Worm (Caenorhabditis elegans) whole organism, L4 larva: ENCODE results near the gene nhr-182.
A peak's percentile ranks its signal among the peaks of the same experiment; 100 is the strongest.

ENCODE experiments used
- F49E8.2 ChIP-seq: sonication (generic microtip); optimal IDR thresholded peaks from 2 replicates; lab custom pipeline; 2016; ENCODE audit warnings: missing compliant biosample characterization, mild to moderate bottlenecking, missing genetic modification characterization, borderline replicate concordance
- T26A8.4 ChIP-seq: fragments of 200-800 bp; sonication (Bioruptor generic); IDR thresholded peaks from 2 replicates; pipeline ENCODE4 v1.3.6; 2022; ENCODE audit warnings: missing genetic modification characterization, missing compliant biosample characterization
- Y105C5A.15 ChIP-seq: fragments of 200-800 bp; sonication (Bioruptor generic); IDR thresholded peaks from 2 replicates; pipeline ENCODE4 v1.3.6; 2022; ENCODE audit warnings: missing genetic modification characterization, missing compliant biosample characterization
- Y75B8A.6 ChIP-seq: fragments of 200-800 bp; sonication (Bioruptor generic); IDR thresholded peaks from 2 replicates; pipeline ENCODE4 v1.3.6; 2022; ENCODE audit warnings: missing genetic modification reagents, missing genetic modification characterization, missing compliant biosample characterization
- ama-1 ChIP-seq: fragments of 150-350 bp; optimal IDR thresholded peaks from 2 replicates; lab custom pipeline; 2014; ENCODE audit warnings: inconsistent platforms, mixed read lengths
- ceh-20 ChIP-seq: fragments of 200-800 bp; sonication (Bioruptor generic); IDR thresholded peaks from 2 replicates; pipeline ENCODE4 v1.3.6; 2022; ENCODE audit warnings: missing genetic modification reagents, missing genetic modification characterization, missing compliant biosample characterization
- ceh-32 ChIP-seq: sonication (generic microtip); optimal IDR thresholded peaks from 2 replicates; lab custom pipeline; 2016; ENCODE audit warnings: mild to moderate bottlenecking, missing genetic modification characterization, missing compliant biosample characterization; ENCODE audit not compliant: poor library complexity
- ceh-82 ChIP-seq: sonication (generic microtip); optimal IDR thresholded peaks from 2 replicates; lab custom pipeline; 2017; ENCODE audit warnings: missing biosample characterization, missing genetic modification characterization
- ces-1 ChIP-seq: fragments of 150-350 bp; sonication (generic microtip); optimal IDR thresholded peaks from 4 replicates; lab custom pipeline; 2014; ENCODE audit warnings: missing biosample characterization, missing genetic modification reagents, missing genetic modification characterization
- daf-12 ChIP-seq: fragments of 150-350 bp; optimal IDR thresholded peaks from 2 replicates; lab custom pipeline; 2014; ENCODE audit warnings: missing biosample characterization, missing genetic modification reagents, missing genetic modification characterization
- daf-16 ChIP-seq, 3 experiments: sonication (generic microtip); optimal IDR thresholded peaks; 2 replicates each; lab custom pipeline; 2016 to 2017; ENCODE audit warnings: missing genetic modification characterization in 3 of 3, missing genetic modification reagents in 3 of 3, mild to moderate bottlenecking in 2 of 3, missing compliant biosample characterization in 2 of 3, missing biosample characterization in 1 of 3, moderate library complexity in 1 of 3
- daf-19 ChIP-seq: fragments of 200-800 bp; sonication (Bioruptor generic); conservative IDR thresholded peaks from 2 replicates; pipeline ENCODE4 v1.3.6; 2022; ENCODE audit warnings: missing genetic modification characterization, missing compliant biosample characterization
- dmd-6 ChIP-seq: fragments of 200-800 bp; sonication (Bioruptor generic); IDR thresholded peaks from 2 replicates; pipeline ENCODE4 v1.3.6; 2022; ENCODE audit warnings: missing genetic modification reagents, missing genetic modification characterization, missing compliant biosample characterization
- dmd-8 ChIP-seq: fragments of 200-800 bp; sonication (Bioruptor generic); IDR thresholded peaks from 2 replicates; pipeline ENCODE4 v1.3.6; 2022; ENCODE audit warnings: missing genetic modification characterization, missing compliant biosample characterization
- dpl-1 ChIP-seq: fragments of 150-350 bp; optimal IDR thresholded peaks from 2 replicates; lab custom pipeline; 2014; ENCODE audit warnings: missing biosample characterization, missing genetic modification reagents, missing genetic modification characterization
- dve-1 ChIP-seq: sonication (generic microtip); optimal IDR thresholded peaks from 2 replicates; lab custom pipeline; 2017; ENCODE audit warnings: antibody characterized with exemption, mild to moderate bottlenecking, missing genetic modification characterization, missing compliant biosample characterization; ENCODE audit not compliant: insufficient read depth
- fkh-10 ChIP-seq: fragments of 150-350 bp; optimal IDR thresholded peaks from 2 replicates; lab custom pipeline; 2014; ENCODE audit warnings: missing biosample characterization, missing genetic modification reagents, missing genetic modification characterization
- fos-1 ChIP-seq: fragments of 150-350 bp; optimal IDR thresholded peaks from 2 replicates; lab custom pipeline; 2014; ENCODE audit warnings: missing biosample characterization, missing genetic modification characterization
- hlh-11 ChIP-seq: fragments of 200-800 bp; sonication (Bioruptor generic); optimal IDR thresholded peaks from 2 replicates; lab custom pipeline; 2018; ENCODE audit warnings: mild to moderate bottlenecking, missing genetic modification characterization, missing compliant biosample characterization
- hlh-30 ChIP-seq: sonication (generic microtip); optimal IDR thresholded peaks from 2 replicates; lab custom pipeline; 2017; ENCODE audit warnings: antibody characterized with exemption, mild to moderate bottlenecking, missing genetic modification characterization, missing compliant biosample characterization; ENCODE audit not compliant: insufficient read depth
- lim-7 ChIP-seq: fragments of 200-800 bp; sonication (Bioruptor generic); IDR thresholded peaks from 2 replicates; pipeline ENCODE4 v1.3.6; 2022; ENCODE audit warnings: missing genetic modification characterization, missing compliant biosample characterization
- lin-15B ChIP-seq: fragments of 150-350 bp; sonication (generic microtip); optimal IDR thresholded peaks from 3 replicates; lab custom pipeline; 2014; ENCODE audit warnings: missing biosample characterization, missing genetic modification characterization
- lin-29 ChIP-seq: fragments of 200-800 bp; sonication (Bioruptor generic); IDR thresholded peaks from 2 replicates; pipeline ENCODE4 v1.3.6; 2022; ENCODE audit warnings: missing genetic modification reagents, missing genetic modification characterization, missing compliant biosample characterization
- lin-38 ChIP-seq: fragments of 200-800 bp; sonication (Bioruptor generic); IDR thresholded peaks from 2 replicates; pipeline ENCODE4 v1.3.6; 2022; ENCODE audit warnings: missing genetic modification reagents, missing genetic modification characterization, missing compliant biosample characterization
- mep-1 ChIP-seq: fragments of 150-350 bp; sonication (generic microtip); optimal IDR thresholded peaks from 3 replicates; lab custom pipeline; 2014; ENCODE audit warnings: missing biosample characterization, missing genetic modification characterization
- mes-2 ChIP-seq: sonication (generic microtip); optimal IDR thresholded peaks from 2 replicates; lab custom pipeline; 2016; ENCODE audit warnings: missing genotype, mild to moderate bottlenecking, missing genetic modification characterization, missing compliant biosample characterization; ENCODE audit not compliant: poor library complexity, severe bottlenecking
- nhr-11 ChIP-seq: fragments of 150-350 bp; optimal IDR thresholded peaks from 2 replicates; lab custom pipeline; 2014; ENCODE audit warnings: missing biosample characterization, missing genetic modification characterization
- nhr-111 ChIP-seq: fragments of 200-800 bp; sonication (Bioruptor generic); optimal IDR thresholded peaks from 2 replicates; lab custom pipeline; 2018; ENCODE audit warnings: mild to moderate bottlenecking, missing genetic modification characterization, missing compliant biosample characterization
- nhr-6 ChIP-seq: fragments of 150-350 bp; optimal IDR thresholded peaks from 2 replicates; lab custom pipeline; 2014; ENCODE audit warnings: missing biosample characterization, missing genetic modification characterization
- nhr-77 ChIP-seq: fragments of 150-350 bp; optimal IDR thresholded peaks from 2 replicates; lab custom pipeline; 2014; ENCODE audit warnings: missing biosample characterization, missing genetic modification characterization
- php-3 ChIP-seq: fragments of 200-800 bp; sonication (Bioruptor generic); IDR thresholded peaks from 2 replicates; pipeline ENCODE4 v1.3.6; 2022; ENCODE audit warnings: missing genetic modification reagents, missing genetic modification characterization, missing compliant biosample characterization
- pqm-1 ChIP-seq: sonication (generic microtip); optimal IDR thresholded peaks from 2 replicates; lab custom pipeline; 2017; ENCODE audit warnings: missing biosample characterization, missing genetic modification characterization
- rbr-2 ChIP-seq: sonication (generic microtip); optimal IDR thresholded peaks from 2 replicates; lab custom pipeline; 2016; ENCODE audit warnings: missing genotype, missing genetic modification characterization, missing compliant biosample characterization
- set-16 ChIP-seq: fragments of 200-800 bp; sonication (Bioruptor generic); IDR thresholded peaks from 2 replicates; pipeline ENCODE4 v1.3.6; 2022; ENCODE audit warnings: missing genetic modification reagents, missing genetic modification characterization, missing compliant biosample characterization
- skn-1 ChIP-seq: fragments of 150-350 bp; optimal IDR thresholded peaks from 2 replicates; lab custom pipeline; 2014; ENCODE audit warnings: missing biosample characterization, missing genetic modification characterization
- snpc-1.2 ChIP-seq: fragments of 200-800 bp; sonication (Bioruptor generic); IDR thresholded peaks from 2 replicates; pipeline ENCODE4 v1.3.6; 2022; ENCODE audit warnings: missing genetic modification reagents, missing genetic modification characterization, missing compliant biosample characterization
- tag-97 ChIP-seq: fragments of 200-800 bp; sonication (Bioruptor generic); IDR thresholded peaks from 2 replicates; pipeline ENCODE4 v1.3.6; 2022; ENCODE audit warnings: missing genetic modification characterization, missing compliant biosample characterization
- tra-1 ChIP-seq: fragments of 200-800 bp; sonication (Bioruptor generic); IDR thresholded peaks from 2 replicates; pipeline ENCODE4 v1.3.6; 2022; ENCODE audit warnings: missing genetic modification reagents, missing genetic modification characterization, missing compliant biosample characterization
- unc-62 ChIP-seq, 3 experiments: fragments of 150-350 bp in 1 of 3; sonication (generic microtip); optimal IDR thresholded peaks in 2 of 3; peaks in 1 of 3; 1 replicate in 1 of 3; 2 replicates in 2 of 3; lab custom pipeline; 2014 to 2017; ENCODE audit warnings: missing biosample characterization in 3 of 3, missing genetic modification characterization in 3 of 3, missing genetic modification reagents in 3 of 3, missing genotype in 1 of 3
- zag-1 ChIP-seq: fragments of 150-350 bp; optimal IDR thresholded peaks from 2 replicates; lab custom pipeline; 2014; ENCODE audit warnings: missing biosample characterization, missing genetic modification characterization
- zip-11 ChIP-seq: fragments of 200-800 bp; sonication (Bioruptor generic); IDR thresholded peaks from 2 replicates; pipeline ENCODE4 v1.3.6; 2022; ENCODE audit warnings: missing genetic modification characterization, missing compliant biosample characterization
- zip-2 ChIP-seq: fragments of 150-350 bp; optimal IDR thresholded peaks from 2 replicates; lab custom pipeline; 2014; ENCODE audit warnings: missing biosample characterization, missing genetic modification characterization

nhr-182 gene

ce11 chrV:2255191-2255590 lies 4.5 kb downstream of the nhr-182 start, which contains the start of gene F41B5.1:
TSS of gene F41B5.1 (plus strand) at chrV:2255533.
- peak; percentile 73 for TF ChIP-seq lin-38 (GFP tag; lab: Robert Waterston, UW)

DNA sequence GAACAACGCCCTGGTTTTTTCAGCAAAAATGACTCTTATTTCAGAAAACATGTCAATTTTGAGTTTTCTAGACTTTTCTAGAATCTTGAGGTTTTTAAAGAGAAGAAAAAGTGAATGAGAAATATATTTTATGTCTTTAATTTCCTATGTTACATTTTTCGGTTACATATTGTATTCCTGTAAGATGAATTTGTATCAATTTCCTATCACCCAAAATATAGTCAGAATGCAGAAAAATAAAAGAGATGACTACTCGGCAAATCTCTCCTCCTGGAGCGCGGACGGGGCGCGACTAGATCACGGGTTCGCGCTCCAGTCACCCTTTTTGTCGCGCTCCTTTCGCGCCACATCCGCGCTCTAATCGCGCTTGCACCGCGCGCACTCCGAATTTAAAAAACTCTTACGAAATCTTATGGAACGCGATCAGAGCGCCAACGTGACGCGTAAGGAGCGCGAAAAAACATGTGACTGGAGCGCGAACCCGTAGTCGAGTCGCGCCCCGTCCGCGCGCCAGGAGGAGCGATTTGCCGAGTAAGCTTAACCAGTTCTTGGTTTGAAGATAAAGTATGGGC lies 5.1 kb downstream of the nhr-182 start, which contains the start of gene str-253:
Gene str-253, minus strand, starts transcription at position 51 of the 572 bp plus-strand sequence.
- TF ChIP-seq dmd-6 (GFP tag; lab: Robert Waterston, UW) (no peak), ceh-82 (tag; lab: Kevin White, UChicago) (no peak), set-16 (GFP tag; lab: Robert Waterston, UW) (peak; percentile 72), daf-16 (GFP tag; optimal IDR thresholded peaks at IDR 0.05; lab: Kevin White, UChicago) (no peak), daf-16 (tag; optimal IDR thresholded peaks at IDR 0.05; lab: Kevin White, UChicago) (no peak), unc-62 (GFP tag; optimal IDR thresholded peaks at IDR 0.05 in 1 of 2; lab: Kevin White, UChicago) (peak in 1 of 2 experiments; percentile 82), unc-62 (tag; optimal IDR thresholded peaks at IDR 0.05; lab: Kevin White, UChicago) (no peak)

DNA sequence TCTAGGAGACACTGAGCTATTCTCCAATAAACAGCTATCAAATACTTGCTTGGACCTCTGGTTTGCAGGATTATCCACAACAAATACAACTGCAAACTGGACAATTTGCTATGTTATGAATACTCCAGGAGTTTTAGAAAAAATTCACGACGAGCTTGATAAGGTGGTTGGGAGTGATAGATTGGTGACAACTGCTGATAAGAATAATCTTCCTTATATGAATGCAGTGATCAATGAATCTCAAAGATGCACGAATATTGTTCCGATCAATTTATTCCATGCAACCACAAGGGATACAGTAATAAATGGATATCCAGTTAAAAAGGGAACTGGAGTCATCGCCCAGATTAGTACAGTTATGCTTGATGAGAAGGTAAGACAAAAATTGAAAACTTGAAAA lies 8.0 kb downstream of the nhr-182 start:
- TF ChIP-seq Y105C5A.15 (GFP tag; lab: Robert Waterston, UW): no peak
- TF ChIP-seq pqm-1 (tag; lab: Kevin White, UChicago): peak; percentile 7
- peak; percentile 8 for TF ChIP-seq dve-1 (tag; lab: Kevin White, UChicago)
- TF ChIP-seq T26A8.4 (GFP tag; lab: Robert Waterston, UW): no peak
- peak; percentile 73 for TF ChIP-seq dmd-6 (GFP tag; lab: Robert Waterston, UW)
- TF ChIP-seq daf-19 (GFP tag; lab: Robert Waterston, UW): no peak
- no peak for TF ChIP-seq daf-12 (tag; lab: Kevin White, UChicago)
- TF ChIP-seq ces-1 (GFP tag; lab: Kevin White, UChicago): no peak
- TF ChIP-seq daf-16 (GFP tag; optimal IDR thresholded peaks at IDR 0.05; lab: Kevin White, UChicago): no peak
- peak; percentile 19 for TF ChIP-seq daf-16 (tag; optimal IDR thresholded peaks at IDR 0.05; lab: Kevin White, UChicago)
- no peak for TF ChIP-seq nhr-11 (tag; lab: Kevin White, UChicago)
- TF ChIP-seq, all 104 proteins: peak for 4

- TF ChIP-seq tag-97 (GFP tag; lab: Robert Waterston, UW) (no peak), zip-2 (tag; lab: Kevin White, UChicago) (no peak), hlh-30 (tag; lab: Kevin White, UChicago) (peak; percentile 90), tra-1 (0 out of 2 replicates have a peak, but pooled peaks have one; percentile 39), fkh-10 (GFP tag; lab: Kevin White, UChicago) (no peak), mes-2 (tag; lab: Kevin White, UChicago) (peak; percentile 44), mep-1 (peak; percentile 64), unc-62 (GFP tag; optimal IDR thresholded peaks at IDR 0.05 in 1 of 2; lab: Kevin White, UChicago) (peak in 1 of 2 experiments; percentile 48), unc-62 (tag; optimal IDR thresholded peaks at IDR 0.05; lab: Kevin White, UChicago) (no peak), php-3 (no peak), ceh-20 (GFP tag; lab: Robert Waterston, UW) (no peak), zip-11 (GFP tag; lab: Robert Waterston, UW) (no peak), nhr-77 (peak; percentile 89), dpl-1 (GFP tag; lab: Kevin White, UChicago) (peak; percentile 15), lin-15B (tag; lab: Kevin White, UChicago) (no peak), F49E8.2 (tag; lab: Kevin White, UChicago) (no peak), nhr-111 (no peak), dmd-8 (GFP tag; lab: Robert Waterston, UW) (no peak), ama-1 (no peak), rbr-2 (tag; lab: Kevin White, UChicago) (no peak), lim-7 (GFP tag; lab: Robert Waterston, UW) (no peak), fos-1 (tag; lab: Kevin White, UChicago) (no peak), lin-29 (GFP tag; lab: Robert Waterston, UW) (no peak), set-16 (GFP tag; lab: Robert Waterston, UW) (no peak), skn-1 (tag; lab: Kevin White, UChicago) (no peak), Y75B8A.6 (GFP tag; lab: Robert Waterston, UW) (no peak), hlh-11 (tag; lab: Kevin White, UChicago) (peak; percentile 85), snpc-1.2 (GFP tag; lab: Robert Waterston, UW) (no peak), ceh-32 (tag; lab: Kevin White, UChicago) (no peak), zag-1 (tag; lab: Kevin White, UChicago) (no peak), nhr-6 (tag; lab: Kevin White, UChicago) (peak; percentile 27), ceh-82 (tag; lab: Kevin White, UChicago) (no peak)
Observed at ce11 chrV:2250126-2250590, 9.6 kb downstream of the nhr-182 start, which contains the start of gene cyp-33C7. TSS of gene cyp-33C7 (plus strand) at chrV:2250540.
